Worm (Caenorhabditis elegans): ENCODE results near the gene nipa-1.

nipa-1 gene

ce11 chrIII:3069101-3069500 is 57.8 kb downstream of the nipa-1 start:
- no peak for TF ChIP-seq flt-1 (GFP tag; IDR thresholded peaks at IDR 0.05)
- no peak for TF ChIP-seq klf-2 (GFP tag; conservative IDR thresholded peaks at IDR 0.05)
- no peak for TF ChIP-seq T22C8.4 (GFP tag; IDR thresholded peaks at IDR 0.05)
- no peak for TF ChIP-seq ztf-23 (GFP tag; IDR thresholded peaks at IDR 0.05)
- TF ChIP-seq ref-1 (GFP tag; conservative IDR thresholded peaks at IDR 0.05): no peak
- TF ChIP-seq tab-1 (GFP tag; IDR thresholded peaks at IDR 0.05): no peak
- TF ChIP-seq cog-1 (tag; optimal IDR thresholded peaks at IDR 0.05): no peak
- TF ChIP-seq med-1 (GFP tag; optimal IDR thresholded peaks at IDR 0.05; ENCODE audit: insufficient read depth): no peak
- TF ChIP-seq ztf-29 (GFP tag; IDR thresholded peaks at IDR 0.05): no peak

ce11 chrIII:3067909-3068455 is 58.9 kb downstream of the nipa-1 start, which contains the start of gene ubl-1:
Gene ubl-1, plus strand, starts transcription at chrIII:3068310.
- TF ChIP-seq ztf-23 (GFP tag; IDR thresholded peaks at IDR 0.05) (0 out of 2 replicates have a peak, but pooled peaks have one; percentile 36), cog-1 (tag; optimal IDR thresholded peaks at IDR 0.05) (no peak)

- TF ChIP-seq T22C8.4 (GFP tag; IDR thresholded peaks at IDR 0.05) (no peak), flt-1 (GFP tag; IDR thresholded peaks at IDR 0.05) (no peak), cog-1 (tag; optimal IDR thresholded peaks at IDR 0.05) (no peak), ref-1 (GFP tag; conservative IDR thresholded peaks at IDR 0.05) (no peak), ztf-23 (GFP tag; IDR thresholded peaks at IDR 0.05) (no peak), klf-2 (GFP tag; conservative IDR thresholded peaks at IDR 0.05) (no peak), med-1 (GFP tag; optimal IDR thresholded peaks at IDR 0.05; ENCODE audit: insufficient read depth) (no peak), tab-1 (GFP tag; IDR thresholded peaks at IDR 0.05) (no peak), ztf-29 (GFP tag; IDR thresholded peaks at IDR 0.05) (no peak)
Observed at ce11 chrIII:3066769-3067168, 60.2 kb downstream of the nipa-1 start.

DNA sequence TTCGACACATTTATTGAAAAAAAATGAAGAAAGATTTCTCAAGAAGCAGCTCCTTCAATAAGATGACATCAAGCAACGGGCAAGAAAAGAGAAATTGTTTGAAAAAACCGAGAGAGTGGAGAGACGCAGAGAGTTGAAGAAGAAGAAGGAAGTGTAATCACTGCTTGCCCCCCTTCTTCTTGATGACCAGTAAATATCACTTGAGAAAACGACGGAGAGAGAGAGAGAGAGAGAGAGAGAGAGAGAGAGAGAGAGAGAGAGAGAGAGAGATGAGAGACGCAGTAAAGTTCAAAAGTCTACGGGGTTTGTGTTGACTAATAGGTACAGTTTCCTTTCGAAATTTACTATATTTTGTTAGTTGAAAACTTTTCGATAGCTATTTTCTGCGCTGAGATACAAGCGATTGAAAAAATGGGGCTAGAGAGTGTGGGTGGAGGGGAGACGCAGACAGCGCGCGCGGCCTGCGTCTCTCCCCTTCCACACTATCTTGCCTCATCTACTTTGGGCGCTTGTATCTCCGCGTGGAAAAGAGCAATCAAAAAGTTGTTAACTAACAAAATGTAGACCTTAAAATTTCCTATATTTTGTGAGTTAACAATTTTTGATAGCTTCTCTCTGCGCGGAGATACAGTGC is 60.9 kb downstream of the nipa-1 start:
- no peak for TF ChIP-seq med-1 (GFP tag; optimal IDR thresholded peaks at IDR 0.05; ENCODE audit: insufficient read depth)
- TF ChIP-seq ztf-29 (GFP tag; IDR thresholded peaks at IDR 0.05): no peak
- TF ChIP-seq T22C8.4 (GFP tag; IDR thresholded peaks at IDR 0.05): no peak
- no peak for TF ChIP-seq tab-1 (GFP tag; IDR thresholded peaks at IDR 0.05)
- TF ChIP-seq klf-2 (GFP tag; conservative IDR thresholded peaks at IDR 0.05): no peak

DNA sequence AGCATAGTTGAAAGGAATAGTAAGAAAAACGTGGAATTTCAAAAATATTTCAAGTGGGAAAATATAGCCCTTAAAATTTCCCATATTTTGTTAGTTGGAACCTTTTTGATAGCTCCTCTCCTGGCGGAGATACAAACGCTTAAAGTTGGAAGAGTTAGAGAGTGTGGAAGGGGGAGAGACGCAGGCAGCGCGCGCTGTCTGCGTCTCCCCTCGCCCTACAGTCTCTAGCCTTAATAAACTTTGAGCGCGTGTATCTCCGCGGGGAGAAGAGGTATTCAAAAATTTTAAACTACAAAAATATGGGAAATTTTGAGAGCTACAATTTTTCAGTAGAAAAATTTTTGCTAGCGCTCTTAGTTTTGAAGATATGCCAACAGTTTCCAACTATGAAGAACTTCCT is 62.4 kb downstream of the nipa-1 start:
- TF ChIP-seq cog-1 (tag; optimal IDR thresholded peaks at IDR 0.05) (no peak), ztf-23 (GFP tag; IDR thresholded peaks at IDR 0.05) (no peak), T22C8.4 (GFP tag; IDR thresholded peaks at IDR 0.05) (no peak)

ce11 chrIII:3063999-3064398 is 62.9 kb downstream of the nipa-1 start, which contains the start of gene H06I04.6:
Gene H06I04.6, minus strand, starts transcription at chrIII:3064343.
- no peak for TF ChIP-seq med-1 (GFP tag; optimal IDR thresholded peaks at IDR 0.05; ENCODE audit: insufficient read depth)
- TF ChIP-seq ztf-23 (GFP tag; IDR thresholded peaks at IDR 0.05): no peak
- TF ChIP-seq flt-1 (GFP tag; IDR thresholded peaks at IDR 0.05): no peak
- no peak for TF ChIP-seq ztf-29 (GFP tag; IDR thresholded peaks at IDR 0.05)
- no peak for TF ChIP-seq klf-2 (GFP tag; conservative IDR thresholded peaks at IDR 0.05)
- TF ChIP-seq tab-1 (GFP tag; IDR thresholded peaks at IDR 0.05): no peak
- no peak for TF ChIP-seq cog-1 (tag; optimal IDR thresholded peaks at IDR 0.05)
- no peak for TF ChIP-seq T22C8.4 (GFP tag; IDR thresholded peaks at IDR 0.05)
- no peak for TF ChIP-seq ref-1 (GFP tag; conservative IDR thresholded peaks at IDR 0.05)

- TF ChIP-seq tab-1 (GFP tag; IDR thresholded peaks at IDR 0.05) (no peak), klf-2 (GFP tag; conservative IDR thresholded peaks at IDR 0.05) (no peak), ztf-29 (GFP tag; IDR thresholded peaks at IDR 0.05) (no peak), ref-1 (GFP tag; conservative IDR thresholded peaks at IDR 0.05) (no peak), T22C8.4 (GFP tag; IDR thresholded peaks at IDR 0.05) (no peak), med-1 (GFP tag; optimal IDR thresholded peaks at IDR 0.05; ENCODE audit: insufficient read depth) (no peak), flt-1 (GFP tag; IDR thresholded peaks at IDR 0.05) (no peak), ztf-23 (GFP tag; IDR thresholded peaks at IDR 0.05) (no peak), cog-1 (tag; optimal IDR thresholded peaks at IDR 0.05) (no peak)
Observed at ce11 chrIII:3063565-3063964, 63.4 kb downstream of the nipa-1 start.

DNA sequence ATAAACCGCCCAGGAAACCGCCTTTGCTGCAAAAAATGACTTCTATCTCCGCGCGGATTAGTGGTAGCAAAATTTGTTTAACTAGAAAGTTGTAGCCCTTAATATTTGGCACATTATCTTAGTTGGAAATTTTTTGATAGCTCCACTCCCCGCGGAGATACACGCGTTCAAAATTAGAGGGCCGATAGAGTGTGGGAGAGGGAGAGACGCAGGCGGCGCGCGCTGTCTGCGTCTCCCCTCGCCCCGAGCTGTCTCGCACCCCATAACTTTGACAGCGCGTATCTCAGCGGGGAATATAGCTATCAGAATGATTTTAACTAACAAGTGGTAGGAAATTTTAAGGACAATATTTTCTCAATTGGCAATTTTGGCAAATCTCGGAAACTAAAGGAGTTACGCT is 63.8 kb downstream of the nipa-1 start:
- TF ChIP-seq T22C8.4 (GFP tag; IDR thresholded peaks at IDR 0.05): no peak
- TF ChIP-seq ztf-29 (GFP tag; IDR thresholded peaks at IDR 0.05): no peak
- no peak for TF ChIP-seq flt-1 (GFP tag; IDR thresholded peaks at IDR 0.05)
- TF ChIP-seq med-1 (GFP tag; optimal IDR thresholded peaks at IDR 0.05; ENCODE audit: insufficient read depth): no peak
- no peak for TF ChIP-seq ref-1 (GFP tag; conservative IDR thresholded peaks at IDR 0.05)
- TF ChIP-seq klf-2 (GFP tag; conservative IDR thresholded peaks at IDR 0.05): no peak
- TF ChIP-seq ztf-23 (GFP tag; IDR thresholded peaks at IDR 0.05): no peak
- no peak for TF ChIP-seq tab-1 (GFP tag; IDR thresholded peaks at IDR 0.05)
- TF ChIP-seq cog-1 (tag; optimal IDR thresholded peaks at IDR 0.05): no peak

Data from whole organism, midembryonic.